Worm (Caenorhabditis elegans) whole organism, L3 larva: ENCODE measurements around the gene F48E8.3.

Experiments used
- R02D3.7 ChIP-seq: fragments of 150-350 bp; optimal IDR thresholded peaks from 2 replicates; lab custom pipeline; 2014; ENCODE audit warnings: missing biosample characterization, missing genetic modification characterization
- ZK546.5 ChIP-seq: sonication (generic microtip); optimal IDR thresholded peaks from 2 replicates; lab custom pipeline; 2017; ENCODE audit warnings: missing biosample characterization, missing genetic modification characterization
- ama-1 ChIP-seq: fragments of 150-350 bp; optimal IDR thresholded peaks from 2 replicates; lab custom pipeline; 2018
- ceh-16 ChIP-seq: sonication (generic microtip); optimal IDR thresholded peaks from 2 replicates; lab custom pipeline; 2017; ENCODE audit warnings: missing biosample characterization, missing genetic modification characterization
- ceh-28 ChIP-seq: fragments of 150-350 bp; optimal IDR thresholded peaks from 2 replicates; lab custom pipeline; 2014; ENCODE audit warnings: missing biosample characterization, missing genetic modification reagents, missing genetic modification characterization
- ceh-9 ChIP-seq: sonication (generic microtip); optimal IDR thresholded peaks from 2 replicates; lab custom pipeline; 2018; ENCODE audit warnings: missing biosample characterization, missing genetic modification characterization
- daf-12 ChIP-seq: fragments of 150-350 bp; optimal IDR thresholded peaks from 2 replicates; lab custom pipeline; 2014; ENCODE audit warnings: missing biosample characterization, missing genetic modification reagents, missing genetic modification characterization
- egl-27 ChIP-seq: sonication (generic microtip); optimal IDR thresholded peaks from 4 replicates; lab custom pipeline; 2017; ENCODE audit warnings: missing biosample characterization, missing genetic modification reagents, missing genetic modification characterization
- egl-5 ChIP-seq: fragments of 150-350 bp; optimal IDR thresholded peaks from 2 replicates; lab custom pipeline; 2017; ENCODE audit warnings: missing biosample characterization, missing genetic modification reagents, missing genetic modification characterization, inconsistent platforms
- elt-1 ChIP-seq: fragments of 150-350 bp; optimal IDR thresholded peaks from 2 replicates; lab custom pipeline; 2014; ENCODE audit warnings: missing biosample characterization, missing genetic modification characterization
- elt-2 ChIP-seq: sonication (generic microtip); optimal IDR thresholded peaks from 2 replicates; lab custom pipeline; 2016; ENCODE audit warnings: missing genetic modification reagents, mild to moderate bottlenecking, missing genetic modification characterization, missing compliant biosample characterization
- elt-3 ChIP-seq, 3 experiments: fragments of 150-350 bp in 1 of 3; sonication (generic microtip) in 2 of 3; optimal IDR thresholded peaks; 2 replicates in 2 of 3; 4 replicates in 1 of 3; lab custom pipeline; 2014 to 2017; ENCODE audit warnings: missing biosample characterization in 3 of 3, missing genetic modification characterization in 3 of 3
- eor-1 ChIP-seq, 2 experiments: fragments of 150-350 bp; optimal IDR thresholded peaks; 2 replicates each; lab custom pipeline; 2014 to 2018; ENCODE audit warnings: missing biosample characterization in 2 of 2, missing genetic modification characterization in 2 of 2
- fkh-10 ChIP-seq: sonication (generic microtip); optimal IDR thresholded peaks from 2 replicates; lab custom pipeline; 2017; ENCODE audit warnings: missing biosample characterization, missing genetic modification reagents, missing genetic modification characterization
- fkh-2 ChIP-seq: fragments of 150-350 bp; optimal IDR thresholded peaks from 2 replicates; lab custom pipeline; 2014; ENCODE audit warnings: missing biosample characterization, missing genetic modification reagents, missing genetic modification characterization
- fos-1 ChIP-seq: fragments of 150-350 bp; optimal IDR thresholded peaks from 2 replicates; lab custom pipeline; 2014; ENCODE audit warnings: missing biosample characterization, missing genetic modification characterization
- hmg-11 ChIP-seq: sonication (generic microtip); optimal IDR thresholded peaks from 2 replicates; lab custom pipeline; 2016; ENCODE audit warnings: missing genetic modification characterization, missing compliant biosample characterization
- lin-15B ChIP-seq: fragments of 150-350 bp; optimal IDR thresholded peaks from 2 replicates; lab custom pipeline; 2014; ENCODE audit warnings: missing biosample characterization, missing genetic modification characterization
- lin-39 ChIP-seq: fragments of 150-350 bp; optimal IDR thresholded peaks from 2 replicates; lab custom pipeline; 2018; ENCODE audit warnings: missing biosample characterization, missing genetic modification reagents, missing genetic modification characterization
- mdl-1 ChIP-seq: fragments of 150-350 bp; optimal IDR thresholded peaks from 2 replicates; lab custom pipeline; 2014; ENCODE audit warnings: missing biosample characterization, missing genetic modification characterization
- mml-1 ChIP-seq: fragments of 150-350 bp; sonication (generic microtip); optimal IDR thresholded peaks from 3 replicates; lab custom pipeline; 2014; ENCODE audit warnings: missing biosample characterization, missing genetic modification characterization
- nfya-1 ChIP-seq: sonication (generic microtip); optimal IDR thresholded peaks from 2 replicates; lab custom pipeline; 2017; ENCODE audit warnings: missing genetic modification characterization, mild to moderate bottlenecking, missing compliant biosample characterization, antibody characterized with exemption, moderate library complexity; ENCODE audit not compliant: insufficient read depth
- nhr-11 ChIP-seq: fragments of 150-350 bp; optimal IDR thresholded peaks from 2 replicates; lab custom pipeline; 2014; ENCODE audit warnings: missing biosample characterization, missing genetic modification characterization
- nhr-12 ChIP-seq: fragments of 150-350 bp; optimal IDR thresholded peaks from 2 replicates; lab custom pipeline; 2014; ENCODE audit warnings: missing biosample characterization, missing genetic modification characterization
- nhr-23 ChIP-seq: fragments of 150-350 bp; optimal IDR thresholded peaks from 2 replicates; lab custom pipeline; 2014; ENCODE audit warnings: missing biosample characterization, missing genetic modification reagents, missing genetic modification characterization
- nhr-237 ChIP-seq: fragments of 150-350 bp; optimal IDR thresholded peaks from 2 replicates; lab custom pipeline; 2014; ENCODE audit warnings: missing biosample characterization, missing genetic modification characterization
- nhr-25 ChIP-seq: sonication (generic microtip); optimal IDR thresholded peaks from 2 replicates; lab custom pipeline; 2017; ENCODE audit warnings: missing biosample characterization, missing genetic modification characterization
- nhr-43 ChIP-seq: sonication (generic microtip); optimal IDR thresholded peaks from 2 replicates; lab custom pipeline; 2016; ENCODE audit warnings: mild to moderate bottlenecking, missing genetic modification characterization, missing compliant biosample characterization; ENCODE audit not compliant: poor library complexity, severe bottlenecking
- nhr-67 ChIP-seq: fragments of 150-350 bp; optimal IDR thresholded peaks from 2 replicates; lab custom pipeline; 2014; ENCODE audit warnings: missing biosample characterization, missing genetic modification characterization
- nhr-76 ChIP-seq: fragments of 150-350 bp; sonication (generic microtip); optimal IDR thresholded peaks from 5 replicates; lab custom pipeline; 2014; ENCODE audit warnings: missing biosample characterization, missing genetic modification characterization
- nhr-77 ChIP-seq: fragments of 150-350 bp; optimal IDR thresholded peaks from 2 replicates; lab custom pipeline; 2014; ENCODE audit warnings: missing biosample characterization, missing genetic modification characterization
- pha-4 ChIP-seq: fragments of 150-350 bp; optimal IDR thresholded peaks from 2 replicates; lab custom pipeline; 2014; ENCODE audit warnings: missing biosample characterization, missing genetic modification reagents, missing genetic modification characterization
- pqm-1 ChIP-seq: fragments of 150-350 bp; optimal IDR thresholded peaks from 2 replicates; lab custom pipeline; 2017; ENCODE audit warnings: missing biosample characterization, missing genetic modification characterization, inconsistent platforms
- skn-1 ChIP-seq: fragments of 150-350 bp; optimal IDR thresholded peaks from 2 replicates; lab custom pipeline; 2014; ENCODE audit warnings: missing biosample characterization, missing genetic modification characterization
- snpc-4 ChIP-seq: fragments of 150-350 bp; optimal IDR thresholded peaks from 2 replicates; lab custom pipeline; 2014; ENCODE audit warnings: missing biosample characterization, missing genetic modification characterization
- tbx-2 ChIP-seq: sonication (generic microtip); optimal IDR thresholded peaks from 2 replicates; lab custom pipeline; 2016; ENCODE audit warnings: mild to moderate bottlenecking, missing genetic modification characterization, missing compliant biosample characterization
- unc-39 ChIP-seq: sonication (generic microtip); optimal IDR thresholded peaks from 4 replicates; lab custom pipeline; 2017; ENCODE audit warnings: missing biosample characterization, missing genetic modification characterization
- unc-62 ChIP-seq: fragments of 150-350 bp; sonication (generic microtip); optimal IDR thresholded peaks from 4 replicates; lab custom pipeline; 2014; ENCODE audit warnings: missing biosample characterization, missing genetic modification reagents, missing genetic modification characterization
- zag-1 ChIP-seq: fragments of 150-350 bp; optimal IDR thresholded peaks from 2 replicates; lab custom pipeline; 2014; ENCODE audit warnings: missing biosample characterization, missing genetic modification characterization
- ztf-11 ChIP-seq: fragments of 150-350 bp; optimal IDR thresholded peaks from 2 replicates; lab custom pipeline; 2014; ENCODE audit warnings: missing biosample characterization, missing genetic modification characterization
- ztf-4 ChIP-seq: fragments of 150-350 bp; optimal IDR thresholded peaks from 2 replicates; lab custom pipeline; 2014; ENCODE audit warnings: missing biosample characterization, missing genetic modification characterization

F48E8.3 gene

ce11 chrIII:5427096-5427495 lies 34.1 kb upstream of the F48E8.3 start:
- TF ChIP-seq ceh-9 (tag; lab: Kevin White, UChicago) (no peak), nhr-67 (tag; lab: Kevin White, UChicago) (no peak)

DNA sequence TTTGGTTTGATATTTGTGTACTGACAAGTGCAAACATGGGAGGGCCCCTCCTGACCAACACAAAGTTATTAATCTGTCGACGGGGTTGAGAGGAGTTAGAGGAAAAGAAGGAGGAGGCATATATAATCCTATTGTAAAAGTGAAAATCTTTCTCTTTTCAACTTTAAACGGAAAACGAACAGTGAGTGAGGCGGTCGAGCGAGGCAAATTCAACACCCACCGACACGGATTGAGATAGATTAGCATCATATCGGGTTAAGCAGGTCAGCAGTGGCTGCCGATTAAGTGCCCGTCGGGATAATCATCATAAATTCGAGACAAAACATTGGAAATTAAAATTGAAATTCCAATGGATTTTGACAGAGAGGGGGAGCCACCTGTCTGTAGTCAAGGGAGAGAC lies 24.9 kb upstream of the F48E8.3 start:
- TF ChIP-seq skn-1 (tag; lab: Kevin White, UChicago) (no peak), egl-5 (tag; lab: Kevin White, UChicago) (no peak), R02D3.7 (no peak), nhr-43 (tag; lab: Kevin White, UChicago) (no peak), eor-1 (tag; optimal IDR thresholded peaks at IDR 0.05; lab: Kevin White, UChicago) (no peak)

ce11 chrIII:5438064-5438463 lies 23.1 kb upstream of the F48E8.3 start:
- peak in 1 of 3 experiments; percentile 70 for TF ChIP-seq elt-3 (tag; optimal IDR thresholded peaks at IDR 0.05; lab: Kevin White, UChicago)
- no peak for TF ChIP-seq ceh-9 (tag; lab: Kevin White, UChicago)
- no peak for TF ChIP-seq elt-1
- TF ChIP-seq skn-1 (tag; lab: Kevin White, UChicago), result no peak
- no peak for TF ChIP-seq nhr-25
- TF ChIP-seq elt-2, result peak; percentile 44
- TF ChIP-seq fkh-2, result no peak
- no peak for TF ChIP-seq nhr-67 (tag; lab: Kevin White, UChicago)
- no peak for TF ChIP-seq nhr-43 (tag; lab: Kevin White, UChicago)
- TF ChIP-seq R02D3.7, result no peak

DNA sequence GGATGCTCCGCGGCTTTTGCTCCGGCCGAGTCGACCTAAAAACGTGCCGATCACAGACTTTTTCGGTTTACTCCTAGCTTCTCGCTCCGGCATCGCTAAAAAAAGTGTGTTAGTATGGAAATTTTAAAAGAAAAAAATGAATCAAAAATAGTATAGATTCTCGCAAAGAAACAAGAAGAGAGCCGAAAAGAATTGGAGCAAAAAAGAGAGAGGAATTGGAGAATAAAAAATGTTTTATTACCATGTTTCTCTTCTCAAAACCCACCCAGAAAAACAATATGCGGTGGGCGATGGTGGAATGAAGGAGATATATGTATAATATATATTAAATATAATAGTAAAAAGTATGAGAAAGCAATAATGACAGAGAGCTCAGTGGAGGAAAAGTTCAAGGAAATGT lies 20.6 kb upstream of the F48E8.3 start, which contains the start of gene W03A5.6:
Gene W03A5.6 (minus strand): TSS at position 101 of the 400 bp plus-strand sequence.
- TF ChIP-seq eor-1 (tag; optimal IDR thresholded peaks at IDR 0.05; lab: Kevin White, UChicago) (no peak), skn-1 (tag; lab: Kevin White, UChicago) (no peak), zag-1 (no peak), nhr-237 (tag; lab: Kevin White, UChicago) (no peak), unc-39 (no peak), mml-1 (tag; lab: Kevin White, UChicago) (no peak), snpc-4 (tag; lab: Kevin White, UChicago) (no peak), nhr-43 (tag; lab: Kevin White, UChicago) (no peak), nhr-12 (no peak), daf-12 (tag; lab: Kevin White, UChicago) (no peak), ceh-9 (tag; lab: Kevin White, UChicago) (no peak), nhr-76 (no peak), hmg-11 (tag; lab: Kevin White, UChicago) (no peak), elt-3 (tag; optimal IDR thresholded peaks at IDR 0.05; lab: Kevin White, UChicago) (no peak), R02D3.7 (no peak), nhr-11 (no peak), mdl-1 (tag; lab: Kevin White, UChicago) (no peak)

DNA sequence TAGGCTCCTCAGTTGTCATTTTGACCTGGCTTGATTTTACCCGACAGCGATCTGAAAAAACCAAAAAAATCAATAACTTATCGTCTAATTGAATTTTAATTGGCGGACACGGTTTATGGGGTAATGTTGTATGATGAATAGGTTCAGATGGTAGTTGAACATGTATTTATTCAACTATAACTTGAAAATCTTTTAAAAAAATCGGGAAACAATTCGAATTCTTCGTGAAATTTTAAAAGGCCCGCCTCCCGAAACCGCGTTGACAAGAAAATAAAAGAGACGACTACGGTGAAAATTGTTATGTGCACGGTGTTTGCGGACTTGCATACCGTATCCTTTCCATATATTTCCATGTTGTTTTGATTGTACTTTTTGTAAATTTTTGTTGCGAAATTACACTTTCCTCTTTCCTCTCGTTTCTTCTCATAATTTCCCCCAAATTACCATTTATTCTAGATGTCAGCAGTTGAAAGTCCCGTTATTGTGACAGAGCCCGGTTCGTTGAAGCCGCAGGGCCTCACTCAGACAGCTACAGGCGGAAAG lies 18.4 kb upstream of the F48E8.3 start, which contains the start of the genes T24G10.2 and disl-2:
Gene T24G10.2 (minus strand): TSS at position 51 of the 543 bp plus-strand sequence.
Gene disl-2 (plus strand): TSS at position 457 of the 543 bp plus-strand sequence.
- TF ChIP-seq unc-39, result no peak
- no peak for TF ChIP-seq nhr-77 (tag; lab: Kevin White, UChicago)
- peak; percentile 67 for TF ChIP-seq lin-15B
- TF ChIP-seq ztf-4 (tag; lab: Kevin White, UChicago), result no peak
- no peak for TF ChIP-seq nhr-237 (tag; lab: Kevin White, UChicago)
- peak; percentile 30 for TF ChIP-seq ceh-28
- TF ChIP-seq pqm-1 (tag; lab: Kevin White, UChicago), result peak; percentile 12
- TF ChIP-seq hmg-11 (tag; lab: Kevin White, UChicago), result peak; percentile 43
- TF ChIP-seq nhr-11, result no peak
- peak; percentile 13 for TF ChIP-seq elt-2
- no peak for TF ChIP-seq fkh-2
- TF ChIP-seq ama-1 (lab: Kevin White, UChicago), result peak; percentile 58
- no peak for TF ChIP-seq eor-1 (tag; optimal IDR thresholded peaks at IDR 0.05; lab: Kevin White, UChicago)
- TF ChIP-seq lin-39 (tag; lab: Kevin White, UChicago), result peak; percentile 44
- no peak for TF ChIP-seq egl-5 (tag; lab: Kevin White, UChicago)
- no peak for TF ChIP-seq unc-62 (GFP tag; lab: Kevin White, UChicago)
- no peak for TF ChIP-seq fkh-10
- TF ChIP-seq pha-4 (tag; lab: Kevin White, UChicago), result peak; percentile 86
- TF ChIP-seq ceh-16, result no peak
- TF ChIP-seq nhr-43 (tag; lab: Kevin White, UChicago), result no peak
- no peak for TF ChIP-seq elt-1
- no peak for TF ChIP-seq ztf-11 (tag; lab: Kevin White, UChicago)
- TF ChIP-seq mml-1 (tag; lab: Kevin White, UChicago), result no peak
- TF ChIP-seq nhr-23 (tag; lab: Kevin White, UChicago), result peak; percentile 45
- no peak for TF ChIP-seq egl-27 (tag; lab: Kevin White, UChicago)
- TF ChIP-seq nhr-25, result peak; percentile 48
- no peak for TF ChIP-seq ZK546.5 (tag; lab: Kevin White, UChicago)
- TF ChIP-seq nfya-1 (tag; lab: Kevin White, UChicago), result peak; percentile 92
- TF ChIP-seq skn-1 (tag; lab: Kevin White, UChicago), result no peak
- no peak for TF ChIP-seq zag-1
- no peak for TF ChIP-seq ceh-9 (tag; lab: Kevin White, UChicago)
- no peak for TF ChIP-seq fos-1 (tag; lab: Kevin White, UChicago)
- no peak for TF ChIP-seq tbx-2 (tag; lab: Kevin White, UChicago)
- TF ChIP-seq snpc-4 (tag; lab: Kevin White, UChicago), result peak; percentile 61
- no peak for TF ChIP-seq elt-3 (tag; optimal IDR thresholded peaks at IDR 0.05; lab: Kevin White, UChicago)
